Worm (Caenorhabditis elegans) whole organism, mixed stage, embryonic: ENCODE measurements around the gene F53B2.5.
A peak's percentile ranks its signal among the peaks of the same experiment; 100 is the strongest.

Experiments
- M03D4.4 ChIP-seq: sonication (generic microtip); optimal IDR thresholded peaks from 2 replicates; lab custom pipeline; 2017; ENCODE audit warnings: mild to moderate bottlenecking, missing genetic modification characterization, missing compliant biosample characterization
- bed-3 ChIP-seq: fragments of 200-800 bp; sonication (Bioruptor generic); optimal IDR thresholded peaks from 3 replicates; lab custom pipeline; 2018; ENCODE audit warnings: mild to moderate bottlenecking, missing genetic modification characterization, moderate library complexity, missing compliant biosample characterization
- blmp-1 ChIP-seq: fragments of 150-350 bp; optimal IDR thresholded peaks from 2 replicates; lab custom pipeline; 2014; ENCODE audit warnings: missing biosample characterization, missing genetic modification characterization
- ceh-43 ChIP-seq: fragments of 200-800 bp; sonication (Bioruptor generic); optimal IDR thresholded peaks from 2 replicates; lab custom pipeline; 2018; ENCODE audit warnings: mild to moderate bottlenecking, missing genetic modification characterization, moderate library complexity, missing compliant biosample characterization
- ceh-83 ChIP-seq: fragments of 200-800 bp; sonication (Bioruptor generic); optimal IDR thresholded peaks from 2 replicates; lab custom pipeline; 2018; ENCODE audit warnings: mild to moderate bottlenecking, missing genetic modification characterization, missing compliant biosample characterization
- ces-1 ChIP-seq: fragments of 150-350 bp; optimal IDR thresholded peaks from 2 replicates; lab custom pipeline; 2014; ENCODE audit warnings: missing biosample characterization, missing genetic modification reagents, missing genetic modification characterization
- cnd-1 ChIP-seq: fragments of 200-800 bp; sonication (Bioruptor generic); optimal IDR thresholded peaks from 2 replicates; lab custom pipeline; 2018; ENCODE audit warnings: mild to moderate bottlenecking, missing genetic modification characterization, missing compliant biosample characterization
- drap-1 ChIP-seq: fragments of 200-800 bp; sonication (Bioruptor generic); optimal IDR thresholded peaks from 3 replicates; lab custom pipeline; 2018; ENCODE audit warnings: mild to moderate bottlenecking, missing genetic modification characterization, missing compliant biosample characterization
- elt-1 ChIP-seq: sonication (generic microtip); optimal IDR thresholded peaks from 2 replicates; lab custom pipeline; 2017; ENCODE audit warnings: missing genetic modification characterization, mild to moderate bottlenecking, missing compliant biosample characterization, antibody characterized with exemption, moderate library complexity, borderline replicate concordance; ENCODE audit not compliant: insufficient read depth
- elt-3 ChIP-seq: fragments of 150-350 bp; optimal IDR thresholded peaks from 2 replicates; lab custom pipeline; 2014; ENCODE audit warnings: missing biosample characterization, missing genetic modification characterization
- flh-1 ChIP-seq: fragments of 200-800 bp; sonication (Bioruptor generic); optimal IDR thresholded peaks from 2 replicates; lab custom pipeline; 2018; ENCODE audit warnings: mild to moderate bottlenecking, missing genetic modification characterization, moderate library complexity, missing compliant biosample characterization
- ham-2 ChIP-seq: fragments of 200-800 bp; sonication (Bioruptor generic); optimal IDR thresholded peaks from 2 replicates; lab custom pipeline; 2018; ENCODE audit warnings: mild to moderate bottlenecking, missing genetic modification characterization, missing compliant biosample characterization
- hlh-1 ChIP-seq: fragments of 150-350 bp; optimal IDR thresholded peaks from 2 replicates; lab custom pipeline; 2014; ENCODE audit warnings: missing biosample characterization, missing genetic modification reagents, missing genetic modification characterization
- lin-13 ChIP-seq: fragments of 150-350 bp; optimal IDR thresholded peaks from 2 replicates; lab custom pipeline; 2014; ENCODE audit warnings: missing biosample characterization, missing genetic modification characterization
- lin-32 ChIP-seq: fragments of 200-800 bp; sonication (Bioruptor generic); optimal IDR thresholded peaks from 2 replicates; lab custom pipeline; 2018; ENCODE audit warnings: mild to moderate bottlenecking, missing genetic modification characterization, missing compliant biosample characterization
- mep-1 ChIP-seq: fragments of 150-350 bp; optimal IDR thresholded peaks from 2 replicates; lab custom pipeline; 2017; ENCODE audit warnings: missing biosample characterization, missing genetic modification reagents, missing genetic modification characterization, inconsistent platforms
- nhr-12 ChIP-seq: fragments of 150-350 bp; optimal IDR thresholded peaks from 2 replicates; lab custom pipeline; 2014; ENCODE audit warnings: missing biosample characterization, missing genetic modification characterization
- nhr-2 ChIP-seq: fragments of 150-350 bp; optimal IDR thresholded peaks from 2 replicates; lab custom pipeline; 2014; ENCODE audit warnings: missing biosample characterization, missing genetic modification characterization
- nhr-237 ChIP-seq: fragments of 150-350 bp; optimal IDR thresholded peaks from 2 replicates; lab custom pipeline; 2014; ENCODE audit warnings: missing biosample characterization, missing genetic modification characterization
- nhr-28 ChIP-seq: fragments of 150-350 bp; optimal IDR thresholded peaks from 2 replicates; lab custom pipeline; 2014; ENCODE audit warnings: missing biosample characterization, missing genetic modification characterization
- nhr-76 ChIP-seq: sonication (generic microtip); optimal IDR thresholded peaks from 2 replicates; lab custom pipeline; 2017; ENCODE audit warnings: missing biosample characterization, missing genetic modification characterization
- pha-4 ChIP-seq: fragments of 150-350 bp; optimal IDR thresholded peaks from 2 replicates; lab custom pipeline; 2018; ENCODE audit warnings: missing biosample characterization, missing genetic modification reagents, missing genetic modification characterization
- sem-2 ChIP-seq: fragments of 200-800 bp; sonication (Bioruptor generic); optimal IDR thresholded peaks from 2 replicates; lab custom pipeline; 2018; ENCODE audit warnings: mild to moderate bottlenecking, missing genetic modification characterization, missing compliant biosample characterization
- snpc-4 ChIP-seq: fragments of 150-350 bp; optimal IDR thresholded peaks from 2 replicates; lab custom pipeline; 2014; ENCODE audit warnings: missing biosample characterization, missing genetic modification characterization
- sptf-1 ChIP-seq: sonication (generic microtip); optimal IDR thresholded peaks from 2 replicates; lab custom pipeline; 2017; ENCODE audit warnings: mild to moderate bottlenecking, missing genetic modification characterization, moderate library complexity, missing compliant biosample characterization
- tbx-8 ChIP-seq: fragments of 200-800 bp; sonication (Bioruptor generic); optimal IDR thresholded peaks from 2 replicates; lab custom pipeline; 2018; ENCODE audit warnings: mild to moderate bottlenecking, missing genetic modification characterization, moderate library complexity, missing compliant biosample characterization
- unc-120 ChIP-seq: sonication (generic microtip); optimal IDR thresholded peaks from 2 replicates; lab custom pipeline; 2017; ENCODE audit warnings: missing genetic modification characterization, missing compliant biosample characterization; ENCODE audit not compliant: poor library complexity, severe bottlenecking
- unc-62 ChIP-seq: fragments of 150-350 bp; optimal IDR thresholded peaks from 2 replicates; lab custom pipeline; 2014; ENCODE audit warnings: missing biosample characterization, missing genetic modification reagents, missing genetic modification characterization
- zip-8 ChIP-seq: fragments of 150-350 bp; optimal IDR thresholded peaks from 2 replicates; lab custom pipeline; 2014; ENCODE audit warnings: missing biosample characterization, missing genetic modification characterization
- ztf-11 ChIP-seq: fragments of 150-350 bp; optimal IDR thresholded peaks from 2 replicates; lab custom pipeline; 2014; ENCODE audit warnings: missing biosample characterization, missing genetic modification characterization

Gene F53B2.5

DNA sequence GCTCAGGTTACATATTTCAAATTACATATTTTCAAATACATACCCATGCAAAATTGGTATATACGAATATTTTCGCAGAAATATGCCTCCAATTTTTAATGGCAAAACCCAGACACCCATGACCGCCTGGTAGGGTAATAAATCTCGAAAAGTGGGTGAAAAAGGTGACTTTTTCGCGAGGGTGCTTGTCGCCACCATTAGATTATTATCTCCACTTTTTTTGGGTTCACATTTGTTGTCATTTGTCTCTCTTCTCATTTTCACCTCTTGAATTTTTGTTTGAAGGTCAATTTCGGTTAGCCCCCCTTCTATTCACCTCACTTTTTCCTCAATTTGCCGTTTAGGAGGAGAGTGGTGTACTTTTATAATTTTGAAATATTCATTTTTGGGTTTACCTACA, 9.3 kb upstream of the F53B2.5 start:
- TF ChIP-seq zip-8 (tag; lab: Kevin White, UChicago) (no peak), drap-1 (GFP tag; lab: Kevin White, UChicago) (no peak), bed-3 (GFP tag; lab: Kevin White, UChicago) (no peak), nhr-76 (tag; lab: Kevin White, UChicago) (no peak)

DNA sequence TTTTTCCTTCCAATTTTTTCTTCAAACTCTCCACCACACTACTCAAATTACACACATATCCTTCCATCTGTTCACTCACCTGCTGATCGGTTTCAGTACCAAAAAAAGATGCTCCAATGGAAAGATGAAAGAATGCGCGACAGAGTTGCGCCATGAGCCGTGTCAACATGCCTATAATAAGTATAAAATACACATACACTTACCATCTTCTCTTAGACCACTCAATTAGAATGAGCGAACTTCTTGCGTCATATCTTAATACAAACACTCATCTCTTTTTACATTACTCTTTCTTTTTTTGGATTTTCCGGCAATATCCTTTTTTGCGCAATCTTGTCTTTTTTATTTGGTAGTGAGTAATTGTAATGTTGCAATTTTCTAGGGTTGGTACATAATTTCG, 6.7 kb upstream of the F53B2.5 start:
- TF ChIP-seq cnd-1 (tag; lab: Kevin White, UChicago) (peak; percentile 8), nhr-2 (tag; lab: Kevin White, UChicago) (peak; percentile 88), ztf-11 (tag; lab: Kevin White, UChicago) (no peak), zip-8 (tag; lab: Kevin White, UChicago) (peak; percentile 95)

DNA sequence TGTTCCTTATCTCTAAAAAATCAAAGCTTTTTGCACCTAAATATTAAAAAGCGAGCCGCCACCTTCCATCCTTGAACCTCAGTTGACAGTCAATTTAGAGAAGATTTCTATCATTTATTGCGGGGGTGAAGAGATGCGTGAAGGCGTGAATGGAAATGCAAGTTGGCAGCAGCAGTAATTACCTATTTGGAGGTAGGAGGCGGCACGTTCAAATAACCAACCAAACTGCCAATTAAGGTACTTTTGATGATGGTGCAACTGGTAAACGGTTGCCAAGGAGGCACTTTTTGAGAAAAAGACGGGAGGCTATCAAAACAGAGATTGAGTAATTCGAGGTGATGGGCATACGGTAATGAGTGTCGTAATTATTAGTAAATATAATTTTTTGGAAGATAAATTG, 5.4 kb upstream of the F53B2.5 start:
- TF ChIP-seq ham-2 (GFP tag; lab: Kevin White, UChicago) (no peak), ceh-43 (GFP tag; lab: Kevin White, UChicago) (peak; percentile 64), sptf-1 (peak; percentile 56), cnd-1 (tag; lab: Kevin White, UChicago) (peak; percentile 22)

DNA sequence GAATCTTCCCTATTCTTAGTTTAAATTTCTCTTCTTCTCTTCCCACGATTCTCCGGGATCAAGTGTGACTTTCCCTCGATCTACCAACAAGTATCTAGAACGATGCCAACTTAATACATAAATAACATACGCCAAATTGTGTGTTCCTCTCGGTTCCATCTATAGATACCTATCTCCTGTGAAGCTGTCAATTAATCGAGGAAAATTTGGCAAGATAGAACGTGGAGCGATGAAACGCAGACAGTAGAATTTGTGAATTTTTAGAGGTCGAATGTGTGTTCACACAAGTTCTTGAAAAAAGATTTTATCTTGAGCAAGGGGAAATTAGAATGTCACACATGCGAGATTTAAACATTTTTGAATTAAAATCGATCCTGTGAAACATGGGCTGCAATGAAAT, 517 bp upstream of the F53B2.5 start:
- TF ChIP-seq nhr-2 (tag; lab: Kevin White, UChicago) (no peak), blmp-1 (tag; lab: Kevin White, UChicago) (no peak), snpc-4 (tag; lab: Kevin White, UChicago) (no peak), tbx-8 (GFP tag; lab: Kevin White, UChicago) (no peak), nhr-76 (tag; lab: Kevin White, UChicago) (no peak), nhr-28 (tag; lab: Kevin White, UChicago) (no peak), ceh-83 (no peak), ces-1 (no peak), flh-1 (GFP tag; lab: Kevin White, UChicago) (no peak), nhr-12 (tag; lab: Kevin White, UChicago) (no peak), drap-1 (GFP tag; lab: Kevin White, UChicago) (no peak)

DNA sequence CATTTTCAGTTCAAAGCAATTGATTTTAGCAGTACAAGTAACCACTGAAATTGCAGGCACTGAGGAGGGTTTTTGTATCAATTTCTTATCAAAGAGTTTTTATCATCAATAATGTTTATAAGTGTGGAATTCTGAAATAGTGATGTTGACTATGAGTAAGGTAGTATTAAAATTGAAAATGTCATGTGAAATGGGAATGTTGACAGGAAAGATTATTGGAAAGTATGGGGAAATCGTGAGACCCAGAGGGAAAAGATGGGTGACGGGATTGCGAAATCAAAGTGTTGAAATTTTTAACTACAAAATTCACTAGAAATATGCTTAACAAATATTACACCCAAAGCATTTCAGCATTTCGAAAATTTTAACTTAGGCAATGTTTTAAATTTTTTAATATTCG, 3.7 kb downstream of the F53B2.5 start, which contains the start of gene F53B2.8:
Gene F53B2.8, minus strand, starts transcription at position 180 of the 400 bp plus-strand sequence.
- no peak for TF ChIP-seq nhr-2 (tag; lab: Kevin White, UChicago)
- no peak for TF ChIP-seq sem-2 (GFP tag; lab: Kevin White, UChicago)
- TF ChIP-seq lin-13 (tag; lab: Kevin White, UChicago): no peak
- no peak for TF ChIP-seq ceh-83
- no peak for TF ChIP-seq ceh-43 (GFP tag; lab: Kevin White, UChicago)
- no peak for TF ChIP-seq bed-3 (GFP tag; lab: Kevin White, UChicago)
- no peak for TF ChIP-seq pha-4 (tag; lab: Kevin White, UChicago)
- no peak for TF ChIP-seq M03D4.4 (tag; lab: Kevin White, UChicago)
- TF ChIP-seq elt-1: no peak
- TF ChIP-seq tbx-8 (GFP tag; lab: Kevin White, UChicago): no peak
- no peak for TF ChIP-seq mep-1 (tag; lab: Kevin White, UChicago)
- no peak for TF ChIP-seq flh-1 (GFP tag; lab: Kevin White, UChicago)

DNA sequence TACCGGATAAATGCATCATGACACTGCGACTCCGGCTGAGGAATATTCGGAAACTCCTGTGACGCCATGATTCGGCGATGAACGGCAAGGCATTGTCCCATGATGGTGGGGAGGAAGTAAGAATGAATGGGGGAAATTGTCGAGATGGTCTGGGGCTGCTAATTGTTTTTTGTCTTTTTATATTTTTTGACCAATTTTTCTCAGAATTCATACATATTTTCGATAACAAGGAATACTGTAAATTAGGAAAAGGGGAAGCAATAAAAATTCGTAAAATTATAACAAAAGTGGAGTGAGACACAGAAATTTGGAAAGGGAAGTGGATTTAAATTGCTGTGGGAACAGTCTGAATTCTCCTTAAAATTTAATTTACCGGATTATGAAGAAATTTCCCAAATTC, 5.5 kb downstream of the F53B2.5 start, which contains the start of gene eak-4:
Gene eak-4, minus strand, starts transcription at position 101 of the 400 bp plus-strand sequence.
- TF ChIP-seq elt-3 (no peak), snpc-4 (tag; lab: Kevin White, UChicago) (no peak), ceh-43 (GFP tag; lab: Kevin White, UChicago) (no peak), nhr-237 (tag; lab: Kevin White, UChicago) (no peak), nhr-76 (tag; lab: Kevin White, UChicago) (no peak), tbx-8 (GFP tag; lab: Kevin White, UChicago) (no peak), blmp-1 (tag; lab: Kevin White, UChicago) (no peak), zip-8 (tag; lab: Kevin White, UChicago) (no peak), unc-120 (tag; lab: Kevin White, UChicago) (no peak), hlh-1 (tag; lab: Kevin White, UChicago) (no peak), unc-62 (no peak), elt-1 (no peak), ces-1 (no peak), flh-1 (GFP tag; lab: Kevin White, UChicago) (no peak), lin-32 (GFP tag; lab: Kevin White, UChicago) (no peak)
- TF ChIP-seq, all 35 proteins: peak for 0
